Worm (Caenorhabditis elegans): ENCODE measurements around the gene lst-6.

lst-6 gene

ce11 chrII:7059274-7059757, 37.0 kb upstream of the lst-6 start (continued):
- TF ChIP-seq blmp-1 (tag; optimal IDR thresholded peaks at IDR 0.05), result peak; percentile 62
- TF ChIP-seq rnt-1 (tag; optimal IDR thresholded peaks at IDR 0.05), result peak; percentile 64
- peak; percentile 57 for TF ChIP-seq skn-1 (tag; optimal IDR thresholded peaks at IDR 0.05)
- TF ChIP-seq hlh-17 (GFP tag; optimal IDR thresholded peaks at IDR 0.05; ENCODE audit: borderline replicate concordance), result no peak
- no peak for TF ChIP-seq nhr-237 (tag; optimal IDR thresholded peaks at IDR 0.05)
- no peak for TF ChIP-seq lin-15B (tag; optimal IDR thresholded peaks at IDR 0.05)
- no peak for TF ChIP-seq ama-1 (optimal IDR thresholded peaks at IDR 0.05)
- no peak for TF ChIP-seq egl-13 (tag; optimal IDR thresholded peaks at IDR 0.05)
- no peak for TF ChIP-seq sptf-1 (tag; optimal IDR thresholded peaks at IDR 0.05)
- no peak for TF ChIP-seq zag-1 (tag; optimal IDR thresholded peaks at IDR 0.05)
- TF ChIP-seq sox-4 (tag; optimal IDR thresholded peaks at IDR 0.05), result no peak
- TF ChIP-seq sup-37 (GFP tag; optimal IDR thresholded peaks at IDR 0.05), result no peak
- TF ChIP-seq C16A3.4 (tag; optimal IDR thresholded peaks at IDR 0.05), result peak; percentile 18

DNA sequence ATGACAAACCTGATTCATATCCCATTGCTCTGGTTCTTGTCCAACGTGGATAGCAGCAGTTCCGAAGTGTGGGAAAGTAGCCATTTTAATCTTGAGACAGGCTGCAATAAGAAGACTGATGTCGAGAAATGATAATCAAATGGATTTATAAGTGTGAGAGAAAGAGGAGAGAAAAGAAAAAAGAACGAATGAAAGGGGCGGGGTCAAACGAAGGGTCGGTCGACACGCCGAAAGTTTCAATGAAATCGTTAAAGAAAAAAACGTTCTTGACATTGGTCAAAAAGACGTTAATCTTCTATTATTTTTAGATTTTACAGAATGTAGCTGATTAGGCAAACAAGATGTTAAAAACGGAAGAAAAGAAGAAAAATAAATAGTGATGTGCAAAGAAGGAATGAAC, 35.6 kb upstream of the lst-6 start, which contains the start of gene cth-2:
Gene cth-2, minus strand, starts transcription at position 101 of the 400 bp plus-strand sequence.
- TF ChIP-seq mep-1 (tag; optimal IDR thresholded peaks at IDR 0.05), result peak; percentile 12
- TF ChIP-seq ces-1 (GFP tag; optimal IDR thresholded peaks at IDR 0.05), result no peak
- TF ChIP-seq blmp-1 (tag; optimal IDR thresholded peaks at IDR 0.05), result peak; percentile 64
- TF ChIP-seq lin-14 (GFP tag; optimal IDR thresholded peaks at IDR 0.05), result peak; percentile 32

- TF ChIP-seq rnt-1 (tag; optimal IDR thresholded peaks at IDR 0.05) (no peak), ceh-63 (GFP tag; optimal IDR thresholded peaks at IDR 0.05) (no peak), tlp-1 (tag; optimal IDR thresholded peaks at IDR 0.05) (no peak), fos-1 (tag; optimal IDR thresholded peaks at IDR 0.05) (no peak), nhr-11 (tag; optimal IDR thresholded peaks at IDR 0.05) (no peak), nhr-71 (tag; optimal IDR thresholded peaks at IDR 0.05) (no peak), lin-35 (GFP tag; optimal IDR thresholded peaks at IDR 0.05) (no peak), alr-1 (tag; optimal IDR thresholded peaks at IDR 0.05; ENCODE audit: borderline replicate concordance) (no peak), sox-4 (tag; optimal IDR thresholded peaks at IDR 0.05) (no peak), nhr-84 (tag; optimal IDR thresholded peaks at IDR 0.05) (no peak), aly-2 (tag; optimal IDR thresholded peaks at IDR 0.05) (no peak), lin-14 (GFP tag; optimal IDR thresholded peaks at IDR 0.05) (no peak), dpl-1 (GFP tag; optimal IDR thresholded peaks at IDR 0.05) (no peak), unc-130 (tag; optimal IDR thresholded peaks at IDR 0.05) (no peak), elt-2 (tag; optimal IDR thresholded peaks at IDR 0.05) (no peak)
Measured at ce11 chrII:7056328-7056727, 34.0 kb upstream of the lst-6 start.

DNA sequence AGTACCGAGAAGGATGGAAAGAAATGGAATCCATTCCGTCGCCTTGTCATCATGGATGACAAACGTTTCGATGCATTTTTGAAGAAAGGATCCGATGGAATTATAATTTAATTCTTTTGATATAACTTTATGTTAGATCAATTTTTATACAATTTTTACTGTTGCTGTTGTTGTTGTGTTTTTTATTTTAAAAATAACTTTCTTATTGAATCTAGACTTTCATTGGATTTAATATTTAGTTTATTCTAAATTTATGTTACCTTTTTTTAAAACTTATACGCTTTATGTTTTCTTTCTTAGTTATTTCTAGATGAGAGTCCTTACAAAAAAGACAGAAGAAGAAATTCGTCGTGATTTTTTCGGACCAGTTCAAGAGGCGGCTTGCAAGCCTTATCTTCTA, 32.7 kb upstream of the lst-6 start, which contains the start of gene ZK1127.3:
Gene ZK1127.3, plus strand, starts transcription at position 301 of the 400 bp plus-strand sequence.
- TF ChIP-seq elt-3 (tag; optimal IDR thresholded peaks at IDR 0.05) (no peak), zag-1 (tag; optimal IDR thresholded peaks at IDR 0.05) (no peak), nhr-77 (tag; optimal IDR thresholded peaks at IDR 0.05) (no peak), unc-98 (GFP tag; IDR thresholded peaks at IDR 0.05) (no peak), lin-15B (tag; optimal IDR thresholded peaks at IDR 0.05) (no peak), elt-2 (tag; optimal IDR thresholded peaks at IDR 0.05) (no peak), ceh-90 (tag; optimal IDR thresholded peaks at IDR 0.05) (no peak), nhr-12 (tag; optimal IDR thresholded peaks at IDR 0.05) (no peak), nhr-11 (tag; optimal IDR thresholded peaks at IDR 0.05) (no peak), C16A3.4 (tag; optimal IDR thresholded peaks at IDR 0.05) (no peak), C04F5.9 (tag; optimal IDR thresholded peaks at IDR 0.05) (no peak), mef-2 (tag; optimal IDR thresholded peaks at IDR 0.05) (no peak), unc-30 (tag; optimal IDR thresholded peaks at IDR 0.05) (no peak), ama-1 (optimal IDR thresholded peaks at IDR 0.05) (no peak), pag-3 (tag; optimal IDR thresholded peaks at IDR 0.05; ENCODE audit: borderline replicate concordance, insufficient read depth) (no peak), dpl-1 (GFP tag; optimal IDR thresholded peaks at IDR 0.05) (no peak), ceh-63 (GFP tag; optimal IDR thresholded peaks at IDR 0.05) (no peak), F16B12.6 (tag; optimal IDR thresholded peaks at IDR 0.05) (no peak), lir-3 (tag; optimal IDR thresholded peaks at IDR 0.05; ENCODE audit: poor library complexity) (no peak)
